Fruit fly (Drosophila melanogaster) whole organism, embryonic: Measurements from ENCODE around the gene CG3277.

Experiments used
- ATbp ChIP-seq: fragments of 200-800 bp; sonication (Bioruptor generic); optimal IDR thresholded peaks from 2 replicates; lab custom pipeline; 2017; ENCODE audit warnings: missing biosample characterization, mild to moderate bottlenecking, missing genetic modification characterization, missing genetic modification reagents
- CG11696 ChIP-seq: fragments of 200-800 bp; sonication (Bioruptor generic); IDR thresholded peaks from 2 replicates; pipeline ENCODE4 v1.3.6; 2022; ENCODE audit warnings: missing biosample characterization, missing genetic modification characterization
- CG15011 ChIP-seq: fragments of 200-800 bp; sonication (Bioruptor generic); optimal IDR thresholded peaks from 3 replicates; lab custom pipeline; 2018; ENCODE audit warnings: missing biosample characterization, mild to moderate bottlenecking, missing genetic modification characterization
- CG16779 ChIP-seq: fragments of 200-800 bp; sonication (Bioruptor generic); IDR thresholded peaks from 2 replicates; pipeline ENCODE4 v1.3.6; 2022; ENCODE audit warnings: missing biosample characterization, missing genetic modification characterization
- CG17361 ChIP-seq: fragments of 200-800 bp; sonication (Bioruptor generic); IDR thresholded peaks from 3 replicates; pipeline ENCODE4 v1.3.6; 2022; ENCODE audit warnings: missing biosample characterization, missing genetic modification characterization
- CG17829 ChIP-seq: fragments of 200-800 bp; optimal IDR thresholded peaks from 2 replicates; lab custom pipeline; 2019; ENCODE audit warnings: missing biosample characterization, mild to moderate bottlenecking, missing genetic modification characterization, moderate library complexity
- CG2120 ChIP-seq: fragments of 200-800 bp; sonication (Bioruptor generic); optimal IDR thresholded peaks from 3 replicates; lab custom pipeline; 2016; ENCODE audit warnings: missing biosample characterization, missing genetic modification characterization
- CG4282 ChIP-seq: fragments of 200-800 bp; sonication (Bioruptor generic); optimal IDR thresholded peaks from 2 replicates; lab custom pipeline; 2016; ENCODE audit warnings: missing biosample characterization, missing genetic modification characterization
- CG4617 ChIP-seq: fragments of 200-800 bp; sonication (Bioruptor generic); optimal IDR thresholded peaks from 3 replicates; lab custom pipeline; 2016; ENCODE audit warnings: missing biosample characterization, missing genetic modification characterization, borderline replicate concordance
- CG4707 ChIP-seq: fragments of 200-800 bp; sonication (Bioruptor generic); optimal IDR thresholded peaks from 2 replicates; lab custom pipeline; 2018; ENCODE audit warnings: missing biosample characterization, mild to moderate bottlenecking, missing genetic modification characterization, moderate library complexity
- CG7271 ChIP-seq: fragments of 200-800 bp; sonication (Bioruptor generic); optimal IDR thresholded peaks from 2 replicates; lab custom pipeline; 2018; ENCODE audit warnings: missing biosample characterization, mild to moderate bottlenecking, missing genetic modification characterization, moderate library complexity
- CG7357 ChIP-seq: fragments of 200-800 bp; sonication (Bioruptor generic); IDR thresholded peaks from 3 replicates; pipeline ENCODE4 v1.3.6; 2022; ENCODE audit warnings: missing biosample characterization, missing genetic modification characterization
- CG7928 ChIP-seq: fragments of 200-800 bp; sonication (Bioruptor generic); optimal IDR thresholded peaks from 2 replicates; lab custom pipeline; 2017; ENCODE audit warnings: missing biosample characterization, mild to moderate bottlenecking, missing genetic modification characterization
- CG8944 ChIP-seq: fragments of 200-800 bp; sonication (Bioruptor generic); optimal IDR thresholded peaks from 3 replicates; lab custom pipeline; 2016; ENCODE audit warnings: missing biosample characterization, missing genetic modification characterization
- CG9727 ChIP-seq: fragments of 200-800 bp; sonication (Bioruptor generic); optimal IDR thresholded peaks from 3 replicates; lab custom pipeline; 2017; ENCODE audit warnings: missing biosample characterization, mild to moderate bottlenecking, missing genetic modification characterization
- CHES-1-like ChIP-seq: fragments of 200-800 bp; sonication (Bioruptor generic); optimal IDR thresholded peaks from 2 replicates; lab custom pipeline; 2016; ENCODE audit warnings: missing biosample characterization, missing genetic modification characterization
- Chrac-16 ChIP-seq: fragments of 200-800 bp; sonication (Bioruptor generic); optimal IDR thresholded peaks from 3 replicates; lab custom pipeline; 2016; ENCODE audit warnings: missing biosample characterization, missing genetic modification characterization
- D ChIP-seq, 2 experiments: fragments of 200-800 bp in 1 of 2; fragments of >200 bp in 1 of 2; sonication (Bioruptor generic) in 1 of 2; optimal IDR thresholded peaks; 2 replicates in 1 of 2; 3 replicates in 1 of 2; lab custom pipeline; 2017; ENCODE audit warnings: mild to moderate bottlenecking in 1 of 2, missing biosample characterization in 1 of 2, missing genetic modification characterization in 1 of 2, missing genetic modification reagents in 1 of 2
- Doc3 ChIP-seq: fragments of 200-800 bp; sonication (Bioruptor generic); IDR thresholded peaks from 3 replicates; pipeline ENCODE4 v1.3.6; 2022; ENCODE audit warnings: missing biosample characterization, missing genetic modification characterization; ENCODE audit not compliant: partially characterized antibody
- E2f1 ChIP-seq: fragments of 200-800 bp; sonication (Bioruptor generic); IDR thresholded peaks from 2 replicates; pipeline ENCODE4 v1.3.6; 2022; ENCODE audit warnings: missing biosample characterization, missing genetic modification characterization
- Fer3 ChIP-seq: fragments of 200-800 bp; sonication (Bioruptor generic); optimal IDR thresholded peaks from 2 replicates; lab custom pipeline; 2018; ENCODE audit warnings: missing biosample characterization, mild to moderate bottlenecking, missing genetic modification characterization, moderate library complexity
- Hmx ChIP-seq: fragments of 200-800 bp; sonication (Bioruptor generic); optimal IDR thresholded peaks from 2 replicates; lab custom pipeline; 2016; ENCODE audit warnings: missing biosample characterization, missing genetic modification characterization
- Lpt ChIP-seq: fragments of >200 bp; optimal IDR thresholded peaks from 2 replicates; lab custom pipeline; 2018; ENCODE audit warnings: missing biosample characterization, missing genetic modification characterization
- NC2α ChIP-seq: fragments of 200-800 bp; sonication (Bioruptor generic); optimal IDR thresholded peaks from 2 replicates; lab custom pipeline; 2016; ENCODE audit warnings: missing biosample characterization, missing genetic modification characterization
- Rx ChIP-seq: fragments of 200-800 bp; sonication (Bioruptor generic); IDR thresholded peaks from 2 replicates; pipeline ENCODE4 v1.3.6; 2022; ENCODE audit warnings: missing biosample characterization, missing genetic modification characterization
- ase ChIP-seq: fragments of 200-800 bp; sonication (Bioruptor generic); IDR thresholded peaks from 3 replicates; pipeline ENCODE4 v1.3.6; 2022; ENCODE audit warnings: missing biosample characterization, missing genetic modification characterization
- az2 ChIP-seq: fragments of 200-800 bp; sonication (Bioruptor generic); optimal IDR thresholded peaks from 3 replicates; lab custom pipeline; 2016; ENCODE audit warnings: missing biosample characterization, missing genetic modification characterization
- bigmax ChIP-seq: fragments of 200-800 bp; sonication (Bioruptor generic); optimal IDR thresholded peaks from 2 replicates; lab custom pipeline; 2018; ENCODE audit warnings: missing biosample characterization, mild to moderate bottlenecking, missing genetic modification characterization
- bowl ChIP-seq: fragments of 200-800 bp; sonication (Bioruptor generic); IDR thresholded peaks from 2 replicates; pipeline ENCODE4 v1.3.6; 2022; ENCODE audit warnings: missing biosample characterization, missing genetic modification characterization
- bsh ChIP-seq, 2 experiments: fragments of 200-800 bp; sonication (Bioruptor generic); optimal IDR thresholded peaks; 2 replicates each; lab custom pipeline; 2017 to 2018; ENCODE audit warnings: mild to moderate bottlenecking in 2 of 2, missing biosample characterization in 2 of 2, missing genetic modification characterization in 2 of 2, moderate library complexity in 1 of 2
- danr ChIP-seq: fragments of 200-800 bp; sonication (Bioruptor generic); IDR thresholded peaks from 2 replicates; pipeline ENCODE4 v1.3.6; 2022; ENCODE audit warnings: missing biosample characterization, missing genetic modification characterization
- disco-r ChIP-seq: fragments of 200-800 bp; sonication (Bioruptor generic); optimal IDR thresholded peaks from 2 replicates; lab custom pipeline; 2016; ENCODE audit warnings: missing biosample characterization, missing genetic modification characterization
- dmrt99B ChIP-seq: fragments of 200-800 bp; sonication (Bioruptor generic); optimal IDR thresholded peaks from 2 replicates; lab custom pipeline; 2018; ENCODE audit warnings: missing biosample characterization, mild to moderate bottlenecking, missing genetic modification characterization, moderate library complexity
- fd96Cb ChIP-seq: fragments of 200-800 bp; sonication (Bioruptor generic); optimal IDR thresholded peaks from 2 replicates; lab custom pipeline; 2018; ENCODE audit warnings: missing biosample characterization, mild to moderate bottlenecking, missing genetic modification characterization, moderate library complexity
- ftz-f1 ChIP-seq: fragments of 200-800 bp; sonication (Bioruptor generic); optimal IDR thresholded peaks from 2 replicates; lab custom pipeline; 2016; ENCODE audit warnings: missing biosample characterization, missing genetic modification characterization
- grau ChIP-seq: fragments of 200-800 bp; optimal IDR thresholded peaks from 3 replicates; lab custom pipeline; 2019; ENCODE audit warnings: missing biosample characterization, mild to moderate bottlenecking, missing genetic modification characterization, moderate library complexity
- gsb ChIP-seq: fragments of 200-800 bp; sonication (Bioruptor generic); IDR thresholded peaks from 2 replicates; pipeline ENCODE4 v1.3.6; 2022; ENCODE audit warnings: missing biosample characterization, missing genetic modification characterization
- hth ChIP-seq: fragments of >200 bp; optimal IDR thresholded peaks from 2 replicates; lab custom pipeline; 2017; ENCODE audit warnings: inconsistent platforms
- lmd ChIP-seq: fragments of 200-800 bp; sonication (Bioruptor generic); IDR thresholded peaks from 2 replicates; pipeline ENCODE4 v1.3.6; 2022; ENCODE audit warnings: missing biosample characterization, missing genetic modification characterization
- oc ChIP-seq: fragments of 200-800 bp; sonication (Bioruptor generic); optimal IDR thresholded peaks from 2 replicates; lab custom pipeline; 2018; ENCODE audit warnings: missing biosample characterization, mild to moderate bottlenecking, missing genetic modification characterization, moderate library complexity
- run ChIP-seq: fragments of 200-800 bp; sonication (Bioruptor generic); optimal IDR thresholded peaks from 3 replicates; lab custom pipeline; 2018; ENCODE audit warnings: missing biosample characterization, mild to moderate bottlenecking, missing genetic modification characterization
- schlank ChIP-seq: fragments of 200-800 bp; sonication (Bioruptor generic); optimal IDR thresholded peaks from 2 replicates; lab custom pipeline; 2018; ENCODE audit warnings: missing biosample characterization, mild to moderate bottlenecking, missing genetic modification characterization
- sd ChIP-seq: fragments of 200-800 bp; sonication (Bioruptor generic); optimal IDR thresholded peaks from 3 replicates; lab custom pipeline; 2018; ENCODE audit warnings: missing biosample characterization, mild to moderate bottlenecking, missing genetic modification characterization, moderate library complexity
- sisA ChIP-seq: fragments of 200-800 bp; sonication (Bioruptor generic); IDR thresholded peaks from 2 replicates; pipeline ENCODE4 v1.3.6; 2022; ENCODE audit warnings: missing biosample characterization, missing genetic modification characterization
- sr ChIP-seq: fragments of 200-800 bp; sonication (Bioruptor generic); IDR thresholded peaks from 3 replicates; pipeline ENCODE4 v1.3.6; 2022; ENCODE audit warnings: missing biosample characterization, missing genetic modification characterization
- tio ChIP-seq: fragments of 200-800 bp; sonication (Bioruptor generic); optimal IDR thresholded peaks from 2 replicates; lab custom pipeline; 2017; ENCODE audit warnings: missing biosample characterization, missing genetic modification characterization, inconsistent platforms
- trem ChIP-seq: fragments of 200-800 bp; optimal IDR thresholded peaks from 3 replicates; lab custom pipeline; 2019; ENCODE audit warnings: missing biosample characterization, mild to moderate bottlenecking, missing genetic modification characterization, moderate library complexity
- unc-4 ChIP-seq: fragments of 200-800 bp; sonication (Bioruptor generic); IDR thresholded peaks from 2 replicates; pipeline ENCODE4 v1.3.6; 2022; ENCODE audit warnings: missing biosample characterization, missing genetic modification characterization; ENCODE audit not compliant: partially characterized antibody
- vnd ChIP-seq: fragments of 200-800 bp; sonication (Bioruptor generic); IDR thresholded peaks from 3 replicates; pipeline ENCODE4 v1.3.6; 2022; ENCODE audit warnings: missing biosample characterization, missing genetic modification characterization; ENCODE audit not compliant: partially characterized antibody
- vvl ChIP-seq: fragments of 200-800 bp; sonication (Bioruptor generic); IDR thresholded peaks from 2 replicates; pipeline ENCODE4 v1.3.6; 2022; ENCODE audit warnings: missing biosample characterization, missing genetic modification characterization

Gene CG3277

DNA sequence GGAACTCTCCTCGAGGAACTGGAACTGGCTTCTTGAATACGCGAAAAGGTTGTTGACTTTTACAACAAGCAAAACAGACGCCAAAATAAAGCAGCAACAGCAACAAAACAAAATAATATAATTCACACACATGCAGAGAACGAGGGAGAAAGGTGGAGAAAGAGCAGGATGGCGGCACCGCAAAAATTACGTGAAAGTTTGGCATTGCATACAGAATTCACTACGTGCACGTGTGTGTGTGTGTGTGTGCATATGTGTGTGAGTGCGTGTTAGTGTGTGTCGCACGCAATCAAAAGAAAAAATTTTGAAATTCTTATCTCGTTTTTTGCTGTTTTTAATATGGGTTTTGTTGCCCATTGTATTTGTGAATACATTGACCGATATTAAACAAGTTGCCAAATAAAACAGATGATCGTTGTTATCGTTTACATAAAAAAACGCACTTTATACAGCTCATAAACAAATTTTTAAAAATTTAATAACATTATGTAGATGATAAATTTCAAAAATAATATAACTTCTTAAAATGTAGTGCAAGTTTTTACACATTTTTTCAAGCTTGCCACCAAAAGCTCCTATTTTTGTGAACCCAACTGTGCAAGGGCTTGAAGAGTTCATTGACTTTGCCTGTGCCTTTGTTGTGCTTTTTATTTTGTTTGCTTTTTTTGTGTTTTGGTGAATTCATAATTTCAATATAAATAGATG lies 37.5 kb downstream of the CG3277 start (continued):
- no peak for TF ChIP-seq danr (GFP tag; lab: Robert Waterston, UW)
- no peak for TF ChIP-seq D (optimal IDR thresholded peaks at IDR 0.05; lab: Kevin White, UChicago)
- peak; percentile 24 for TF ChIP-seq D (GFP tag; optimal IDR thresholded peaks at IDR 0.05; lab: Kevin White, UChicago)
- TF ChIP-seq Hmx: no peak
- no peak; the same call in 1 of the 2 replicates for TF ChIP-seq sisA (GFP tag; lab: Robert Waterston, UW)
- TF ChIP-seq CG16779 (GFP tag; lab: Robert Waterston, UW): no peak
- TF ChIP-seq CG2120: peak; percentile 11
- peak in 1 of 2 experiments; percentile 44 for TF ChIP-seq bsh (GFP tag; optimal IDR thresholded peaks at IDR 0.05; lab: Kevin White, UChicago)
- TF ChIP-seq fd96Cb (tag; lab: Kevin White, UChicago): peak; percentile 1
- TF ChIP-seq tio (GFP tag; lab: Kevin White, UChicago): peak; percentile 23
- TF ChIP-seq CG11696 (GFP tag; lab: Robert Waterston, UW): peak; percentile 59
- peak; percentile 10 for TF ChIP-seq grau (tag; lab: Kevin White, UChicago)
- peak; percentile 33; the same call in 1 of the 3 replicates for TF ChIP-seq CG17361
- TF ChIP-seq run (tag; lab: Kevin White, UChicago): no peak
- no peak for TF ChIP-seq ase (GFP tag; lab: Robert Waterston, UW)
- TF ChIP-seq ATbp (GFP tag; lab: Kevin White, UChicago): peak; percentile 13
- TF ChIP-seq CG4282: no peak
- peak; percentile 32 for TF ChIP-seq az2 (GFP tag; lab: Kevin White, UChicago)
- no peak for TF ChIP-seq CG17829 (tag; lab: Kevin White, UChicago)
- no peak for TF ChIP-seq Doc3 (GFP tag; lab: Robert Waterston, UW)
- TF ChIP-seq ftz-f1 (GFP tag; lab: Kevin White, UChicago): no peak
- TF ChIP-seq CG15011 (GFP tag; lab: Kevin White, UChicago): no peak
- TF ChIP-seq Lpt (GFP tag; lab: Kevin White, UChicago): no peak
- TF ChIP-seq schlank (tag; lab: Kevin White, UChicago): no peak
- no peak for TF ChIP-seq hth (lab: Kevin White, UChicago)
- TF ChIP-seq vvl (GFP tag; lab: Robert Waterston, UW): no peak
- no peak for TF ChIP-seq CG4707
- peak; percentile 43 for TF ChIP-seq dmrt99B (tag; lab: Kevin White, UChicago)
- TF ChIP-seq sd (tag; lab: Kevin White, UChicago): no peak
- no peak for TF ChIP-seq sr (GFP tag; lab: Robert Waterston, UW)
- TF ChIP-seq CG4617: no peak
- TF ChIP-seq disco-r: no peak
- no peak for TF ChIP-seq CG8944
- no peak for TF ChIP-seq vnd
- no peak for TF ChIP-seq E2f1 (GFP tag; lab: Robert Waterston, UW)
- no peak for TF ChIP-seq Fer3 (tag; lab: Kevin White, UChicago)
- no peak for TF ChIP-seq gsb
- TF ChIP-seq CG9727: no peak
- no peak for TF ChIP-seq CG7928 (GFP tag; lab: Kevin White, UChicago)
- TF ChIP-seq bowl: no peak
- TF ChIP-seq lmd (GFP tag; lab: Robert Waterston, UW): no peak
- TF ChIP-seq CG7271 (tag; lab: Kevin White, UChicago): no peak
- TF ChIP-seq oc (tag; lab: Kevin White, UChicago): no peak
- no peak for TF ChIP-seq NC2α
- no peak for TF ChIP-seq CG7357 (GFP tag; lab: Robert Waterston, UW)
- TF ChIP-seq Chrac-16 (GFP tag; lab: Kevin White, UChicago): peak; percentile 11
- no peak for TF ChIP-seq trem (tag; lab: Kevin White, UChicago)
- no peak for TF ChIP-seq bigmax
- TF ChIP-seq unc-4 (GFP tag; lab: Robert Waterston, UW): no peak
- TF ChIP-seq CHES-1-like (GFP tag; lab: Kevin White, UChicago): no peak
- TF ChIP-seq Rx (GFP tag; lab: Robert Waterston, UW): no peak
